Worm (Caenorhabditis elegans): Measurements from ENCODE around the gene nhr-96.
A peak's percentile ranks its signal among the peaks of the same experiment; 100 is the strongest.

DNA sequence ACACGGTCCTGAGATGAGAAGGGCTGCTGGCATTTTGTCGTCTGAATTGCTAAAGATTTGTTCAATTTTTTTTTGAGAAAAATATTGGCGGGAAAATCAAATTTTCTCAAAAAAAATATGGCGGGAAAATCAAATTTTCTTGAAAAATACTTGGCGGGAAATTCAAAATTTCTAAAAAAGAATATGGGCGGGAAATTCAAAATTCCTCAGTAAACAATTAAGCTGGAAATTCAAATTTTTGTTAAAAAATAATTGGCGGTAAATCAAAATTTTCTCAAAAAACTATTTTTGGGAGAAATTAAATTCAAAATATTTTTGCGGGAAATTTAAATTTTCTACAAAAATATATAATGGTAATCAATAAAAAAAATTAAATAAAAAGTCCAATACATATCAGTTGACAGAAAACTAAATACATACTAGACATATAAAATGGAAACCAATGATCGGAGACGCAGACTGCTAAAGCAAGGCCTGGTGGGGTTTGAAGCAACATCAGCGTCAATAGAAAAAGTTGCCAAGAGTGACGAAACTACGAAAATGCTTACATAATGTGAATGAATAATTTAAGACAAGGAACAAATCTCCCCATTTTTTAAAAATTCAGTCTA is 18.7 kb upstream of the nhr-96 start, which contains the start of gene nhr-184:
- no peak for TF ChIP-seq ama-1 (optimal IDR thresholded peaks at IDR 0.05)
- peak; percentile 56 for TF ChIP-seq fos-1 (tag; optimal IDR thresholded peaks at IDR 0.05)
- TF ChIP-seq elt-3 (tag; optimal IDR thresholded peaks at IDR 0.05) = no peak
- no peak for TF ChIP-seq egl-27 (tag; optimal IDR thresholded peaks at IDR 0.05)
- TF ChIP-seq lsy-2 (tag; optimal IDR thresholded peaks at IDR 0.05) = peak in 1 of 2 experiments; percentile 21
